Worm (Caenorhabditis elegans) whole organism, early embryonic: Measurements from ENCODE around the gene F12A10.9.

Experiments used
- B0310.2 ChIP-seq: sonication (generic microtip); optimal IDR thresholded peaks from 2 replicates; lab custom pipeline; 2016; ENCODE audit warnings: mild to moderate bottlenecking, missing genetic modification characterization, missing compliant biosample characterization
- F13C5.2 ChIP-seq: sonication (generic microtip); optimal IDR thresholded peaks from 2 replicates; lab custom pipeline; 2017; ENCODE audit warnings: mild to moderate bottlenecking, missing genetic modification characterization, inconsistent platforms, missing compliant biosample characterization
- aly-1 ChIP-seq: sonication (generic microtip); optimal IDR thresholded peaks from 2 replicates; lab custom pipeline; 2016; ENCODE audit warnings: missing genetic modification characterization, missing compliant biosample characterization
- ama-1 ChIP-seq: fragments of 150-350 bp; optimal IDR thresholded peaks from 2 replicates; lab custom pipeline; 2014
- ceh-13 ChIP-seq: fragments of 200-800 bp; sonication (Bioruptor generic); optimal IDR thresholded peaks from 2 replicates; lab custom pipeline; 2018; ENCODE audit warnings: mild to moderate bottlenecking, missing genetic modification characterization, missing compliant biosample characterization
- ceh-36 ChIP-seq: sonication (generic microtip); optimal IDR thresholded peaks from 2 replicates; lab custom pipeline; 2016; ENCODE audit warnings: missing genetic modification characterization, inconsistent platforms, missing compliant biosample characterization
- ets-7 ChIP-seq: sonication (generic microtip); optimal IDR thresholded peaks from 2 replicates; lab custom pipeline; 2016; ENCODE audit warnings: missing genotype, missing genetic modification characterization, missing compliant biosample characterization
- flt-1 ChIP-seq: fragments of 200-800 bp; sonication (Bioruptor generic); IDR thresholded peaks from 2 replicates; pipeline ENCODE4 v1.3.6; 2022; ENCODE audit warnings: missing genetic modification characterization, missing compliant biosample characterization
- hmbx-1 ChIP-seq: sonication (generic microtip); optimal IDR thresholded peaks from 2 replicates; lab custom pipeline; 2016; ENCODE audit warnings: mild to moderate bottlenecking, missing genetic modification characterization, missing compliant biosample characterization
- hmg-4 ChIP-seq: fragments of 200-800 bp; sonication (Bioruptor generic); optimal IDR thresholded peaks from 2 replicates; lab custom pipeline; 2018; ENCODE audit warnings: mild to moderate bottlenecking, missing genetic modification characterization, missing compliant biosample characterization
- hnd-1 ChIP-seq: sonication (generic microtip); optimal IDR thresholded peaks from 2 replicates; lab custom pipeline; 2016; ENCODE audit warnings: missing genetic modification characterization, missing compliant biosample characterization
- pes-1 ChIP-seq: fragments of 200-800 bp; sonication (Bioruptor generic); IDR thresholded peaks from 2 replicates; pipeline ENCODE4 v1.3.6; 2022; ENCODE audit warnings: missing genetic modification reagents, missing genetic modification characterization, missing compliant biosample characterization
- scrt-1 ChIP-seq: fragments of 200-800 bp; sonication (Bioruptor generic); IDR thresholded peaks from 2 replicates; pipeline ENCODE4 v1.3.6; 2022; ENCODE audit warnings: missing genetic modification characterization, missing compliant biosample characterization
- sea-1 ChIP-seq: fragments of 200-800 bp; sonication (Bioruptor generic); conservative IDR thresholded peaks from 2 replicates; pipeline ENCODE4 v1.3.6; 2022; ENCODE audit warnings: missing genetic modification characterization, missing compliant biosample characterization
- tbx-11 ChIP-seq: fragments of 200-800 bp; sonication (Bioruptor generic); IDR thresholded peaks from 2 replicates; pipeline ENCODE4 v1.3.6; 2022; ENCODE audit warnings: missing genetic modification characterization, missing compliant biosample characterization
- tbx-37 ChIP-seq: fragments of 200-800 bp; sonication (Bioruptor generic); conservative IDR thresholded peaks from 2 replicates; pipeline ENCODE4 v1.3.6; 2022; ENCODE audit warnings: missing genetic modification reagents, missing genetic modification characterization, missing compliant biosample characterization
- tra-4 ChIP-seq: sonication (generic microtip); optimal IDR thresholded peaks from 2 replicates; lab custom pipeline; 2017; ENCODE audit warnings: missing genetic modification characterization, missing compliant biosample characterization

F12A10.9 gene

ce11 chrII:5481982-5482381, 16.5 kb upstream of the F12A10.9 start, which contains the start of gene cal-8:
cal-8 (minus strand) TSS chrII:5482041.
- TF ChIP-seq tbx-11 (GFP tag; lab: Robert Waterston, UW) (no peak), aly-1 (tag; lab: Kevin White, UChicago) (no peak), ceh-13 (GFP tag; lab: Kevin White, UChicago) (no peak), ama-1 (lab: Kevin White, UChicago) (no peak), flt-1 (no peak), ceh-36 (tag; lab: Kevin White, UChicago) (no peak), hnd-1 (tag; lab: Kevin White, UChicago) (no peak), ets-7 (tag; lab: Kevin White, UChicago) (no peak), pes-1 (no peak), hmg-4 (GFP tag; lab: Kevin White, UChicago) (no peak), tbx-37 (no peak), B0310.2 (tag; lab: Kevin White, UChicago) (no peak), sea-1 (GFP tag; lab: Robert Waterston, UW) (no peak)

- TF ChIP-seq hmg-4 (GFP tag; lab: Kevin White, UChicago) (no peak), sea-1 (GFP tag; lab: Robert Waterston, UW) (no peak), hnd-1 (tag; lab: Kevin White, UChicago) (no peak)
Measured at ce11 chrII:5487844-5488243, 10.6 kb upstream of the F12A10.9 start, which contains the start of gene nep-5. nep-5 (plus strand) TSS chrII:5488144.

ce11 chrII:5494405-5494804, 4.1 kb upstream of the F12A10.9 start, which contains the start of gene F12A10.6:
F12A10.6 (minus strand) TSS chrII:5494505.
- no peak for TF ChIP-seq hmbx-1
- TF ChIP-seq F13C5.2 = no peak
- TF ChIP-seq ama-1 (lab: Kevin White, UChicago) = no peak
- no peak for TF ChIP-seq tra-4 (tag; lab: Kevin White, UChicago)
- no peak for TF ChIP-seq pes-1
- TF ChIP-seq hnd-1 (tag; lab: Kevin White, UChicago) = no peak
- TF ChIP-seq ceh-13 (GFP tag; lab: Kevin White, UChicago) = no peak
- no peak for TF ChIP-seq sea-1 (GFP tag; lab: Robert Waterston, UW)
- no peak for TF ChIP-seq ets-7 (tag; lab: Kevin White, UChicago)

- no peak for TF ChIP-seq tra-4 (tag; lab: Kevin White, UChicago)
- TF ChIP-seq scrt-1 = no peak
- TF ChIP-seq ama-1 (lab: Kevin White, UChicago) = no peak
- TF ChIP-seq B0310.2 (tag; lab: Kevin White, UChicago) = no peak
- no peak for TF ChIP-seq hmg-4 (GFP tag; lab: Kevin White, UChicago)
- no peak for TF ChIP-seq ceh-13 (GFP tag; lab: Kevin White, UChicago)
- TF ChIP-seq ceh-36 (tag; lab: Kevin White, UChicago) = no peak
- no peak for TF ChIP-seq pes-1
- no peak for TF ChIP-seq ets-7 (tag; lab: Kevin White, UChicago)
- no peak for TF ChIP-seq tbx-11 (GFP tag; lab: Robert Waterston, UW)
- no peak for TF ChIP-seq flt-1
Measured at ce11 chrII:5496375-5496774, 2.1 kb upstream of the F12A10.9 start, which contains the start of gene F12A10.1. F12A10.1 (plus strand) TSS chrII:5496540.

ce11 chrII:5497541-5497940, 948 bp upstream of the F12A10.9 start:
- TF ChIP-seq scrt-1 = no peak
- TF ChIP-seq aly-1 (tag; lab: Kevin White, UChicago) = no peak
- no peak for TF ChIP-seq hmbx-1

- TF ChIP-seq scrt-1 (no peak), ama-1 (lab: Kevin White, UChicago) (no peak), tbx-11 (GFP tag; lab: Robert Waterston, UW) (no peak), flt-1 (no peak), B0310.2 (tag; lab: Kevin White, UChicago) (no peak), pes-1 (no peak), ets-7 (tag; lab: Kevin White, UChicago) (no peak), hmbx-1 (no peak), ceh-36 (tag; lab: Kevin White, UChicago) (no peak), aly-1 (tag; lab: Kevin White, UChicago) (no peak), hmg-4 (GFP tag; lab: Kevin White, UChicago) (no peak), tra-4 (tag; lab: Kevin White, UChicago) (no peak), sea-1 (GFP tag; lab: Robert Waterston, UW) (no peak), ceh-13 (GFP tag; lab: Kevin White, UChicago) (no peak), F13C5.2 (no peak), hnd-1 (tag; lab: Kevin White, UChicago) (no peak), tbx-37 (no peak)
Measured at ce11 chrII:5500470-5500869, 2.0 kb downstream of the F12A10.9 start, which contains the start of gene fzy-1. fzy-1 (plus strand) TSS chrII:5500770.

ce11 chrII:5500986-5501657, 2.6 kb downstream of the F12A10.9 start, which contains the start of gene F12A10.8:
F12A10.8 (minus strand) TSS chrII:5501064.
- TF ChIP-seq aly-1 (tag; lab: Kevin White, UChicago) (no peak), F13C5.2 (no peak), ceh-13 (GFP tag; lab: Kevin White, UChicago) (no peak), tra-4 (tag; lab: Kevin White, UChicago) (no peak), tbx-37 (no peak)

- TF ChIP-seq hmg-4 (GFP tag; lab: Kevin White, UChicago) (no peak), B0310.2 (tag; lab: Kevin White, UChicago) (no peak), flt-1 (no peak), ceh-13 (GFP tag; lab: Kevin White, UChicago) (no peak), tbx-37 (no peak), F13C5.2 (no peak), sea-1 (GFP tag; lab: Robert Waterston, UW) (no peak), scrt-1 (no peak), hmbx-1 (no peak), tbx-11 (GFP tag; lab: Robert Waterston, UW) (no peak), pes-1 (no peak), hnd-1 (tag; lab: Kevin White, UChicago) (no peak), ceh-36 (tag; lab: Kevin White, UChicago) (no peak), tra-4 (tag; lab: Kevin White, UChicago) (no peak), ets-7 (tag; lab: Kevin White, UChicago) (no peak), ama-1 (lab: Kevin White, UChicago) (no peak)
Measured at ce11 chrII:5503760-5504159, 5.3 kb downstream of the F12A10.9 start, which contains the start of gene cyp-44A1. cyp-44A1 (plus strand) TSS chrII:5504044.
